Fruit fly (Drosophila melanogaster): ENCODE results near the gene CG1662.

- TF ChIP-seq Hr3 (GFP tag; optimal IDR thresholded peaks at IDR 0.05) (no peak), Ets65A (GFP tag) (no peak), CG4617 (GFP tag; optimal IDR thresholded peaks at IDR 0.05; ENCODE audit: borderline replicate concordance) (no peak), ewg (GFP tag; optimal IDR thresholded peaks at IDR 0.05) (no peak), unc-4 (GFP tag; IDR thresholded peaks at IDR 0.05; ENCODE audit: partially characterized antibody) (no peak), psq (GFP tag; optimal IDR thresholded peaks at IDR 0.05) (no peak), CG2199 (GFP tag; IDR thresholded peaks at IDR 0.05) (no peak), CG2116 (GFP tag; optimal IDR thresholded peaks at IDR 0.05) (no peak), Fer3 (tag; optimal IDR thresholded peaks at IDR 0.05) (no peak), wdn (GFP tag; IDR thresholded peaks at IDR 0.05) (no peak), CG33213 (GFP tag; optimal IDR thresholded peaks at IDR 0.05) (no peak)
Observed at dm6 chrX:13397610-13398009, 10.2 kb downstream of the CG1662 start.

Measured in whole organism, embryonic.